Worm (Caenorhabditis elegans) whole organism, L4 larva: Measurements from ENCODE around the gene nlp-43.

Experiments
- F10B5.3 ChIP-seq: sonication (generic microtip); optimal IDR thresholded peaks from 2 replicates; lab custom pipeline; 2016; ENCODE audit warnings: mild to moderate bottlenecking, missing genetic modification characterization, missing compliant biosample characterization
- F44E2.7 ChIP-seq: fragments of 200-800 bp; sonication (Bioruptor generic); IDR thresholded peaks from 2 replicates; pipeline ENCODE4 v2.1.2; 2022; ENCODE audit warnings: missing genetic modification characterization, missing compliant biosample characterization
- F49E8.2 ChIP-seq: sonication (generic microtip); optimal IDR thresholded peaks from 2 replicates; lab custom pipeline; 2016; ENCODE audit warnings: missing compliant biosample characterization, mild to moderate bottlenecking, missing genetic modification characterization, borderline replicate concordance
- R02D3.7 ChIP-seq: fragments of 150-350 bp; sonication (generic microtip); optimal IDR thresholded peaks from 3 replicates; lab custom pipeline; 2014; ENCODE audit warnings: missing biosample characterization, missing genetic modification characterization
- T26A8.4 ChIP-seq: fragments of 200-800 bp; sonication (Bioruptor generic); IDR thresholded peaks from 2 replicates; pipeline ENCODE4 v1.3.6; 2022; ENCODE audit warnings: missing genetic modification characterization, missing compliant biosample characterization
- aha-1 ChIP-seq: fragments of 150-350 bp; peaks from one replicate; lab custom pipeline; 2014; ENCODE audit warnings: missing biosample characterization, missing genetic modification characterization
- ama-1 ChIP-seq: fragments of 150-350 bp; optimal IDR thresholded peaks from 2 replicates; lab custom pipeline; 2014; ENCODE audit warnings: inconsistent platforms, mixed read lengths
- attf-4 ChIP-seq: sonication (generic microtip); optimal IDR thresholded peaks from 3 replicates; lab custom pipeline; 2017; ENCODE audit warnings: missing biosample characterization, missing genetic modification characterization
- ceh-32 ChIP-seq: sonication (generic microtip); optimal IDR thresholded peaks from 2 replicates; lab custom pipeline; 2016; ENCODE audit warnings: mild to moderate bottlenecking, missing genetic modification characterization, missing compliant biosample characterization; ENCODE audit not compliant: poor library complexity
- ceh-44 ChIP-seq: fragments of 200-800 bp; sonication (Bioruptor generic); IDR thresholded peaks from 2 replicates; pipeline ENCODE4 v1.3.6; 2022; ENCODE audit warnings: missing genetic modification reagents, missing genetic modification characterization, missing compliant biosample characterization
- ceh-82 ChIP-seq: sonication (generic microtip); optimal IDR thresholded peaks from 2 replicates; lab custom pipeline; 2017; ENCODE audit warnings: missing biosample characterization, missing genetic modification characterization
- ctbp-1 ChIP-seq: fragments of 200-800 bp; sonication (Bioruptor generic); IDR thresholded peaks from 2 replicates; pipeline ENCODE4 v1.3.6; 2022; ENCODE audit warnings: missing genetic modification reagents, missing genetic modification characterization, missing compliant biosample characterization
- daf-12 ChIP-seq: fragments of 150-350 bp; optimal IDR thresholded peaks from 2 replicates; lab custom pipeline; 2014; ENCODE audit warnings: missing biosample characterization, missing genetic modification reagents, missing genetic modification characterization
- daf-16 ChIP-seq, 3 experiments: sonication (generic microtip); optimal IDR thresholded peaks; 2 replicates each; lab custom pipeline; 2016 to 2017; ENCODE audit warnings: missing genetic modification characterization in 3 of 3, missing genetic modification reagents in 3 of 3, mild to moderate bottlenecking in 2 of 3, missing compliant biosample characterization in 2 of 3, missing biosample characterization in 1 of 3, moderate library complexity in 1 of 3
- dmd-6 ChIP-seq: fragments of 200-800 bp; sonication (Bioruptor generic); IDR thresholded peaks from 2 replicates; pipeline ENCODE4 v1.3.6; 2022; ENCODE audit warnings: missing genetic modification reagents, missing genetic modification characterization, missing compliant biosample characterization
- egl-43 ChIP-seq: fragments of 200-800 bp; sonication (Bioruptor generic); IDR thresholded peaks from 2 replicates; pipeline ENCODE4 v1.3.6; 2022; ENCODE audit warnings: missing genetic modification reagents, missing genetic modification characterization, missing compliant biosample characterization
- gei-8 ChIP-seq: fragments of 200-800 bp; sonication (Bioruptor generic); optimal IDR thresholded peaks from 2 replicates; lab custom pipeline; 2018; ENCODE audit warnings: mild to moderate bottlenecking, missing genetic modification characterization, missing compliant biosample characterization
- hlh-30 ChIP-seq: sonication (generic microtip); optimal IDR thresholded peaks from 2 replicates; lab custom pipeline; 2017; ENCODE audit warnings: antibody characterized with exemption, mild to moderate bottlenecking, missing genetic modification characterization, missing compliant biosample characterization; ENCODE audit not compliant: insufficient read depth
- lir-3 ChIP-seq: sonication (generic microtip); optimal IDR thresholded peaks from 2 replicates; lab custom pipeline; 2016; ENCODE audit warnings: mild to moderate bottlenecking, missing genetic modification characterization, missing compliant biosample characterization
- madf-5 ChIP-seq, 2 experiments: fragments of 200-800 bp; sonication (Bioruptor generic); IDR thresholded peaks; 2 replicates each; pipeline ENCODE4 v1.3.6; 2022; ENCODE audit warnings: missing compliant biosample characterization in 2 of 2, missing genetic modification characterization in 2 of 2
- madf-9 ChIP-seq: fragments of 200-800 bp; sonication (Bioruptor generic); conservative IDR thresholded peaks from 2 replicates; pipeline ENCODE4 v1.3.6; 2022; ENCODE audit warnings: missing genetic modification reagents, missing genetic modification characterization, missing compliant biosample characterization
- mdl-1 ChIP-seq, 2 experiments: fragments of 150-350 bp in 1 of 2; sonication (generic microtip) in 1 of 2; optimal IDR thresholded peaks; 2 replicates each; lab custom pipeline; 2014 to 2017; ENCODE audit warnings: missing biosample characterization in 2 of 2, missing genetic modification characterization in 2 of 2
- mep-1 ChIP-seq: fragments of 150-350 bp; sonication (generic microtip); optimal IDR thresholded peaks from 3 replicates; lab custom pipeline; 2014; ENCODE audit warnings: missing biosample characterization, missing genetic modification characterization
- mxl-2 ChIP-seq: fragments of 200-800 bp; sonication (Bioruptor generic); conservative IDR thresholded peaks from 2 replicates; pipeline ENCODE4 v1.3.6; 2022; ENCODE audit warnings: missing genetic modification reagents, missing genetic modification characterization, missing compliant biosample characterization
- nhr-10 ChIP-seq: fragments of 150-350 bp; optimal IDR thresholded peaks from 2 replicates; lab custom pipeline; 2014; ENCODE audit warnings: missing biosample characterization, missing genetic modification characterization
- nhr-102 ChIP-seq: sonication (generic microtip); optimal IDR thresholded peaks from 2 replicates; lab custom pipeline; 2016; ENCODE audit warnings: mild to moderate bottlenecking, missing genetic modification characterization, moderate library complexity, missing compliant biosample characterization
- nhr-111 ChIP-seq: fragments of 200-800 bp; sonication (Bioruptor generic); optimal IDR thresholded peaks from 2 replicates; lab custom pipeline; 2018; ENCODE audit warnings: mild to moderate bottlenecking, missing genetic modification characterization, missing compliant biosample characterization
- nhr-237 ChIP-seq: sonication (generic microtip); optimal IDR thresholded peaks from 2 replicates; lab custom pipeline; 2017; ENCODE audit warnings: missing biosample characterization, missing genetic modification characterization
- nhr-28 ChIP-seq: fragments of 150-350 bp; optimal IDR thresholded peaks from 2 replicates; lab custom pipeline; 2014; ENCODE audit warnings: missing biosample characterization, missing genetic modification characterization
- nhr-76 ChIP-seq: fragments of 150-350 bp; optimal IDR thresholded peaks from 2 replicates; lab custom pipeline; 2014; ENCODE audit warnings: missing biosample characterization, missing genetic modification characterization
- pqm-1 ChIP-seq: sonication (generic microtip); optimal IDR thresholded peaks from 2 replicates; lab custom pipeline; 2017; ENCODE audit warnings: missing biosample characterization, missing genetic modification characterization
- rbr-2 ChIP-seq: sonication (generic microtip); optimal IDR thresholded peaks from 2 replicates; lab custom pipeline; 2016; ENCODE audit warnings: missing genotype, missing genetic modification characterization, missing compliant biosample characterization
- skn-1 ChIP-seq: fragments of 150-350 bp; optimal IDR thresholded peaks from 2 replicates; lab custom pipeline; 2014; ENCODE audit warnings: missing biosample characterization, missing genetic modification characterization
- spr-3 ChIP-seq: fragments of 200-800 bp; sonication (Bioruptor generic); optimal IDR thresholded peaks from 2 replicates; lab custom pipeline; 2018; ENCODE audit warnings: mild to moderate bottlenecking, missing genetic modification characterization, missing compliant biosample characterization
- unc-130 ChIP-seq: sonication (generic microtip); optimal IDR thresholded peaks from 2 replicates; lab custom pipeline; 2016; ENCODE audit warnings: missing genetic modification reagents, missing genetic modification characterization, missing compliant biosample characterization
- unc-39 ChIP-seq: sonication (generic microtip); optimal IDR thresholded peaks from 2 replicates; lab custom pipeline; 2017; ENCODE audit warnings: missing biosample characterization, missing genetic modification characterization
- zfp-3 ChIP-seq: fragments of 200-800 bp; sonication (Bioruptor generic); conservative IDR thresholded peaks from 2 replicates; pipeline ENCODE4 v1.3.6; 2022; ENCODE audit warnings: missing genetic modification reagents, missing genetic modification characterization, missing compliant biosample characterization
- zip-11 ChIP-seq: fragments of 200-800 bp; sonication (Bioruptor generic); IDR thresholded peaks from 2 replicates; pipeline ENCODE4 v1.3.6; 2022; ENCODE audit warnings: missing genetic modification characterization, missing compliant biosample characterization
- zip-2 ChIP-seq: fragments of 150-350 bp; optimal IDR thresholded peaks from 2 replicates; lab custom pipeline; 2014; ENCODE audit warnings: missing biosample characterization, missing genetic modification characterization

Gene nlp-43

DNA sequence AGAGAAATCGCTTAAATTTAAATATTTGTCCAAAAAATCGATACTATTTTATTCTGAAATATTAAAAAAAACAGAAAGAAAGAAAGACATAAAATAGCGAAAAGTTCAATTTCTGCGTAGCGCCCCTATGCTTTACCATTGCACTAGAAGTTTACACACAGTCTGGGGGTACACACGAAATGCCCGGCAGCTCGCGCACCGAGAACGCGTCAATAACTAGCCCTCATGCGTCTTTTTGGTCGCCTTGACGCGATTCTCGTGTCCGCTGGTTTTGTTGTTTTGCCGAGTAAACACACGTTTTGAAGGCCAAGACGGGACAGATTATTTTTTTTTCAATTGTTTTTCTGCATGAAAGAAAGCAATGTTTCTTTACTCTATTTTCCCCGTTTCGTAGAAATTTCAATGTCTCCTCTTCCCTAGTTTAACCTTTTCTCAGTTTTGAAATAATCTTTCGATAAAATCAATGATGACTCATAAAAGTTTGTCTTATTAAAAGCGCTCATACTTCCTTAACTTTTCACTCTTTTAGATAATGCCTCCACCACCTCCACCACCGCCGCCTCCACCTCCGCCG is 24.0 kb upstream of the nlp-43 start, which contains the start of gene wip-1 (continued):
- TF ChIP-seq dmd-6 (GFP tag; lab: Robert Waterston, UW), result peak; percentile 96
- TF ChIP-seq zip-11 (GFP tag; lab: Robert Waterston, UW), result no peak
- peak; percentile 89 for TF ChIP-seq spr-3
- peak; percentile 3 for TF ChIP-seq attf-4 (tag; lab: Kevin White, UChicago)
- peak; percentile 94 for TF ChIP-seq zfp-3 (GFP tag; lab: Robert Waterston, UW)

- TF ChIP-seq ama-1 (no peak), aha-1 (tag; lab: Kevin White, UChicago) (peak; percentile 55), madf-9 (GFP tag; lab: Robert Waterston, UW) (no peak)
Measured at ce11 chrIII:5020924-5021323, 21.3 kb upstream of the nlp-43 start, which contains the start of gene mdt-11. Gene mdt-11, plus strand, starts transcription at chrIII:5021224.

DNA sequence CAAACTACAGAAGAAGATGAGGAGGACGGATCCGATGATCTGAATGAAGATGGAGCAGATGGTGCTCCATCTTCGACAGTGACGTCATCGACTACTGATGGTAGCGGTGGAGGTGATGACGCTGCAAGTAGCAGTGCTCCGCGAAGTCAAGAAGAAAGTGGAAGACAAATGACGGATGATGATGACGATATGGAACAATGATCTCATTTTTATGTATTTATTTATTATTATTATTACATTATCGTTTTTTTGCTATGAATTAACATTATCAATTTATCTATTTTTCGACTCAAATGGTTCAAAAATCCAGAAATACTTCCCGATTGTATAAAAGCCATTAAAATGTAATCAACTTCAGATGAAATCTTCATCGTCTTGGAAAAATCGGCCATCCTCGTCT is 20.5 kb upstream of the nlp-43 start, which contains the start of gene R144.3:
Gene R144.3, plus strand, starts transcription at position 301 of the 400 bp plus-strand sequence.
- no peak for TF ChIP-seq pqm-1 (tag; lab: Kevin White, UChicago)
- TF ChIP-seq nhr-76 (tag; lab: Kevin White, UChicago), result no peak
- TF ChIP-seq nhr-102 (tag; lab: Kevin White, UChicago), result no peak
- no peak for TF ChIP-seq unc-130 (GFP tag; lab: Kevin White, UChicago)
- no peak for TF ChIP-seq mxl-2 (GFP tag; lab: Robert Waterston, UW)
- no peak for TF ChIP-seq F44E2.7 (GFP tag; lab: Robert Waterston, UW)
- no peak for TF ChIP-seq T26A8.4 (GFP tag; lab: Robert Waterston, UW)
- TF ChIP-seq egl-43 (GFP tag; lab: Robert Waterston, UW), result no peak
- no peak for TF ChIP-seq R02D3.7 (tag; lab: Kevin White, UChicago)
- TF ChIP-seq mep-1 (tag; lab: Kevin White, UChicago), result no peak
- no peak for TF ChIP-seq nhr-28 (tag; lab: Kevin White, UChicago)
- no peak for TF ChIP-seq F49E8.2 (tag; lab: Kevin White, UChicago)
- no peak for TF ChIP-seq ceh-32 (tag; lab: Kevin White, UChicago)
- no peak for TF ChIP-seq zip-11 (GFP tag; lab: Robert Waterston, UW)
- no peak for TF ChIP-seq unc-39
- TF ChIP-seq nhr-111 (GFP tag; lab: Kevin White, UChicago), result no peak
- TF ChIP-seq madf-5 (GFP tag; IDR thresholded peaks at IDR 0.05; lab: Robert Waterston, UW), result no peak

ce11 chrIII:5022964-5023363 is 19.2 kb upstream of the nlp-43 start, which contains the start of gene R144.13:
Gene R144.13, plus strand, starts transcription at chrIII:5023264.
- TF ChIP-seq aha-1 (tag; lab: Kevin White, UChicago), result peak; percentile 19
- no peak for TF ChIP-seq hlh-30 (tag; lab: Kevin White, UChicago)
- TF ChIP-seq, all 104 proteins: peak for 1

- TF ChIP-seq ceh-32 (tag; lab: Kevin White, UChicago) (no peak), aha-1 (tag; lab: Kevin White, UChicago) (peak; percentile 92)
Measured at ce11 chrIII:5023642-5024041, 18.6 kb upstream of the nlp-43 start.

- TF ChIP-seq nhr-10 (tag; lab: Kevin White, UChicago) (no peak), T26A8.4 (GFP tag; lab: Robert Waterston, UW) (no peak), ceh-44 (GFP tag; lab: Robert Waterston, UW) (no peak), lir-3 (tag; lab: Kevin White, UChicago) (no peak), F49E8.2 (tag; lab: Kevin White, UChicago) (no peak), zfp-3 (GFP tag; lab: Robert Waterston, UW) (no peak), nhr-237 (no peak), ctbp-1 (GFP tag; lab: Robert Waterston, UW) (no peak), zip-2 (no peak), ceh-82 (tag; lab: Kevin White, UChicago) (no peak), daf-12 (no peak), nhr-111 (GFP tag; lab: Kevin White, UChicago) (no peak), attf-4 (tag; lab: Kevin White, UChicago) (no peak), daf-16 (GFP tag; optimal IDR thresholded peaks at IDR 0.05; lab: Kevin White, UChicago) (no peak), daf-16 (tag; optimal IDR thresholded peaks at IDR 0.05; lab: Kevin White, UChicago) (peak; percentile 27), mdl-1 (tag; optimal IDR thresholded peaks at IDR 0.05; lab: Kevin White, UChicago) (peak; percentile 45 to 80), madf-5 (GFP tag; IDR thresholded peaks at IDR 0.05; lab: Robert Waterston, UW) (no peak), skn-1 (tag; lab: Kevin White, UChicago) (no peak), rbr-2 (tag; lab: Kevin White, UChicago) (peak; percentile 34), F10B5.3 (tag; lab: Kevin White, UChicago) (no peak), unc-130 (GFP tag; lab: Kevin White, UChicago) (peak; percentile 7), gei-8 (GFP tag; lab: Kevin White, UChicago) (no peak)
Measured at ce11 chrIII:5024393-5024964, 17.7 kb upstream of the nlp-43 start, which contains the start of gene pcf-11. Gene pcf-11, plus strand, starts transcription at chrIII:5024914.
